Worm (Caenorhabditis elegans): Measurements from ENCODE around the gene vhp-1.
A peak's percentile ranks its signal among the peaks of the same experiment; 100 is the strongest.

The vhp-1 gene

ce11 chrII:5326024-5326627 lies 3.0 kb downstream of the vhp-1 start (continued):
- TF ChIP-seq dve-1 (tag; optimal IDR thresholded peaks at IDR 0.05; ENCODE audit: insufficient read depth) = peak; percentile 68
- TF ChIP-seq hlh-11 (tag; optimal IDR thresholded peaks at IDR 0.05) = peak; percentile 79
- no peak for TF ChIP-seq ceh-62 (tag; optimal IDR thresholded peaks at IDR 0.05)
- TF ChIP-seq F10B5.3 (tag; optimal IDR thresholded peaks at IDR 0.05) = no peak
- no peak for TF ChIP-seq sdz-12 (GFP tag; optimal IDR thresholded peaks at IDR 0.05)
- no peak for TF ChIP-seq aly-2 (tag; optimal IDR thresholded peaks at IDR 0.05)
- TF ChIP-seq Y48G9A.11 (GFP tag; IDR thresholded peaks at IDR 0.05) = no peak
- no peak for TF ChIP-seq ceh-82 (tag; optimal IDR thresholded peaks at IDR 0.05)
- no peak for TF ChIP-seq ZK546.5 (tag; optimal IDR thresholded peaks at IDR 0.05)
- TF ChIP-seq nhr-48 (tag; optimal IDR thresholded peaks at IDR 0.05) = peak; percentile 54
- TF ChIP-seq nhr-102 (tag; optimal IDR thresholded peaks at IDR 0.05) = no peak
- TF ChIP-seq hmg-1.1 (GFP tag; IDR thresholded peaks at IDR 0.05) = peak; percentile 61; the same call in 1 of the 2 replicates
- peak; percentile 79 for TF ChIP-seq dmd-6 (GFP tag; IDR thresholded peaks at IDR 0.05)
- TF ChIP-seq R02D3.7 (tag; optimal IDR thresholded peaks at IDR 0.05) = no peak
- no peak for TF ChIP-seq ama-1 (optimal IDR thresholded peaks at IDR 0.05)
- no peak for TF ChIP-seq skn-1 (tag; optimal IDR thresholded peaks at IDR 0.05)
- no peak for TF ChIP-seq ces-1 (GFP tag; optimal IDR thresholded peaks at IDR 0.05)
- TF ChIP-seq daf-8 (GFP tag; IDR thresholded peaks at IDR 0.05) = no peak
- TF ChIP-seq zip-2 (tag; optimal IDR thresholded peaks at IDR 0.05) = no peak
- TF ChIP-seq mxl-3 (GFP tag; optimal IDR thresholded peaks at IDR 0.05) = peak; percentile 25
- TF ChIP-seq lin-29 (GFP tag; IDR thresholded peaks at IDR 0.05) = no peak
- TF ChIP-seq dpl-1 (GFP tag; optimal IDR thresholded peaks at IDR 0.05) = peak; percentile 20
- TF ChIP-seq duxl-1 (tag; optimal IDR thresholded peaks at IDR 0.05; ENCODE audit: poor library complexity) = no peak
- TF ChIP-seq gei-8 (GFP tag; optimal IDR thresholded peaks at IDR 0.05) = peak; percentile 3
- peak; percentile 74; the same call in 1 of the 2 replicates for TF ChIP-seq ceh-20 (GFP tag; IDR thresholded peaks at IDR 0.05)
- TF ChIP-seq nhr-6 (tag; optimal IDR thresholded peaks at IDR 0.05) = peak; percentile 13
- TF ChIP-seq madf-9 (GFP tag; conservative IDR thresholded peaks at IDR 0.05) = no peak

DNA sequence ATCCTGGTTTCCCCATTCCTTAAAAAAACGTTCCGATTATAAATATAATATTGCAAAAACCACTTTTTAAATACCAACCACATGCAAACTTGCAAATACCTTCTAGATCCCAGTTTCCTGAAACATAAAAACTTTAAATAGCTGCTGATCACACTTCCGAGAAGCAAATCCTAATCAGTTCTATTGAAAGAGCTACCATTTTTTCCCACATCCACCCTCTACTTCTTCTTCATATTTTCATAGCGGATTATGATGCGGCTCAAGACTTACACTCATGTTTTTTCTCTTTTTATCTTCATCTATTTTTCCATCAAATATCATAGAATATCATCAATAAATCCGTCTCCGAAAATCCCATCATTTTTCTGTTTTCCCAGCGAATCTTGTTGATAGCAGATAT lies 3.8 kb downstream of the vhp-1 start:
- TF ChIP-seq saeg-2 (GFP tag; IDR thresholded peaks at IDR 0.05) (no peak), daf-8 (GFP tag; IDR thresholded peaks at IDR 0.05) (no peak), daf-16 (GFP tag; optimal IDR thresholded peaks at IDR 0.05) (peak in 1 of 2 experiments; percentile 62), daf-16 (tag; optimal IDR thresholded peaks at IDR 0.05) (no peak)

- peak in 1 of 2 experiments; percentile 24 for TF ChIP-seq lsy-2 (tag; optimal IDR thresholded peaks at IDR 0.05)
- no peak for TF ChIP-seq unc-130 (GFP tag; optimal IDR thresholded peaks at IDR 0.05)
- TF ChIP-seq aha-1 (tag) = peak; percentile 76
- TF ChIP-seq skn-1 (tag; optimal IDR thresholded peaks at IDR 0.05) = no peak
Measured at ce11 chrII:5328912-5329311, 5.8 kb downstream of the vhp-1 start.

DNA sequence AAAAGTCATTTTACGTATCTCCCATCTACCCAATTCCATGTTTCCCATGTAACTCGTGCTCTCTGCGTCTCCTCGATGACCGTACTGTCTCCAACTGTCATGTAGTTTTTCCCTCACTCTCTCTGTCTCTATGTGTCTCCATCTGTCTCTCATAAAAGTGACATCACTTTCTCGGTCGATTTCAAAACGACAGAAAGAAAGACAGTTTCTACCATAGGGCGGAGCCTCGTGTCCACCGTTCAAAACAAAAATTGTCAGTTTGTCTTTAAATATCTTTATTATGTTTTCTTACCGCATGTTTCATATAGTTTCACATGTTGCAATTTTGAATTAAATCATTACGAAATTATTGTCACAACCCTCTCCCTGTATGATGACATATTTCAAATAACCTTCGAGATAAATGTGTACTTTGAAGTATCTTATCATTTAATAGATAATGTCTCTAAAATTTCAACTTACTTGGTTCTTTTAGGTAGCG lies 7.2 kb downstream of the vhp-1 start:
- TF ChIP-seq nhr-11 (tag; optimal IDR thresholded peaks at IDR 0.05) (peak; percentile 63), hmg-1.1 (GFP tag; IDR thresholded peaks at IDR 0.05) (peak; percentile 74), ZK337.2 (GFP tag; IDR thresholded peaks at IDR 0.05) (no peak; the same call in 1 of the 2 replicates), daf-8 (GFP tag; IDR thresholded peaks at IDR 0.05) (no peak), duxl-1 (tag; optimal IDR thresholded peaks at IDR 0.05; ENCODE audit: poor library complexity) (no peak), Y105C5A.15 (GFP tag; IDR thresholded peaks at IDR 0.05) (no peak), sdz-12 (GFP tag; optimal IDR thresholded peaks at IDR 0.05) (no peak), Y5F2A.4 (GFP tag; optimal IDR thresholded peaks at IDR 0.05) (no peak), unc-130 (GFP tag; optimal IDR thresholded peaks at IDR 0.05) (no peak), lin-13 (GFP tag; optimal IDR thresholded peaks at IDR 0.05) (peak; percentile 65), ceh-44 (GFP tag; IDR thresholded peaks at IDR 0.05) (no peak), lin-29 (GFP tag; IDR thresholded peaks at IDR 0.05) (no peak), ceh-62 (tag; optimal IDR thresholded peaks at IDR 0.05) (no peak), lin-15B (tag; optimal IDR thresholded peaks at IDR 0.05) (no peak), vab-7 (GFP tag; IDR thresholded peaks at IDR 0.05) (no peak), F26F4.8 (GFP tag; conservative IDR thresholded peaks at IDR 0.05) (no peak), egl-43 (GFP tag; IDR thresholded peaks at IDR 0.05) (no peak), dpl-1 (GFP tag; optimal IDR thresholded peaks at IDR 0.05) (peak; percentile 26), hif-1 (tag; optimal IDR thresholded peaks at IDR 0.05) (peak; percentile 9 to 71), fos-1 (tag; optimal IDR thresholded peaks at IDR 0.05) (peak; percentile 60), spr-3 (GFP tag; optimal IDR thresholded peaks at IDR 0.05) (no peak)
